Fruit fly (Drosophila melanogaster): ENCODE measurements around the gene mnd.

- TF ChIP-seq net (GFP tag; optimal IDR thresholded peaks at IDR 0.05), result no peak
- TF ChIP-seq fd59A (GFP tag; optimal IDR thresholded peaks at IDR 0.05), result no peak
- no peak for TF ChIP-seq CG6792 (GFP tag; optimal IDR thresholded peaks at IDR 0.05)
- no peak for TF ChIP-seq OdsH (GFP tag; optimal IDR thresholded peaks at IDR 0.05)
- no peak for TF ChIP-seq Sox14 (GFP tag; optimal IDR thresholded peaks at IDR 0.05)
- no peak for TF ChIP-seq CG10669 (GFP tag; optimal IDR thresholded peaks at IDR 0.05)
- TF ChIP-seq vri (GFP tag; optimal IDR thresholded peaks at IDR 0.05), result no peak
- TF ChIP-seq Hr39 (GFP tag; optimal IDR thresholded peaks at IDR 0.05), result no peak
- TF ChIP-seq CG8319 (GFP tag; optimal IDR thresholded peaks at IDR 0.05), result no peak
- no peak for TF ChIP-seq CG6854 (GFP tag; optimal IDR thresholded peaks at IDR 0.05)
- TF ChIP-seq CG6276 (GFP tag; optimal IDR thresholded peaks at IDR 0.05), result no peak
- no peak for TF ChIP-seq dsx (GFP tag; optimal IDR thresholded peaks at IDR 0.05; ENCODE audit: poor library complexity, severe bottlenecking)
- no peak for TF ChIP-seq Gug (GFP tag; IDR thresholded peaks at IDR 0.05)
These were observed 28.4 kb upstream of the mnd start for dm6 chr3L:14956288-14957032.

Measured in whole organism, prepupa.